Fruit fly (Drosophila melanogaster) whole organism, prepupa: Measurements from ENCODE around the gene CG31262.

Experiments used
- CG10631 ChIP-seq: fragments of 200-800 bp; sonication (Bioruptor generic); optimal IDR thresholded peaks from 2 replicates; lab custom pipeline; 2016; ENCODE audit warnings: missing biosample characterization, missing genetic modification characterization
- CG10669 ChIP-seq: fragments of 200-800 bp; sonication (Bioruptor generic); optimal IDR thresholded peaks from 3 replicates; lab custom pipeline; 2018; ENCODE audit warnings: missing biosample characterization, mild to moderate bottlenecking, missing genetic modification characterization, moderate library complexity
- CG11762 ChIP-seq: fragments of 200-800 bp; sonication (Bioruptor generic); optimal IDR thresholded peaks from 3 replicates; lab custom pipeline; 2016; ENCODE audit warnings: missing biosample characterization, missing genetic modification characterization; ENCODE audit not compliant: insufficient read depth
- CG11902 ChIP-seq: fragments of 200-800 bp; sonication (Bioruptor generic); optimal IDR thresholded peaks from 3 replicates; lab custom pipeline; 2016; ENCODE audit warnings: missing biosample characterization, missing genetic modification characterization
- CG15336 ChIP-seq: fragments of 200-800 bp; sonication (Bioruptor generic); IDR thresholded peaks from 2 replicates; pipeline ENCODE4 v1.3.6; 2022; ENCODE audit warnings: missing biosample characterization, missing genetic modification characterization
- CG1621 ChIP-seq: fragments of 200-800 bp; sonication (Bioruptor generic); optimal IDR thresholded peaks from 3 replicates; lab custom pipeline; 2018; ENCODE audit warnings: missing biosample characterization, mild to moderate bottlenecking, missing genetic modification characterization
- CG16779 ChIP-seq: fragments of 200-800 bp; sonication (Bioruptor generic); optimal IDR thresholded peaks from 3 replicates; lab custom pipeline; 2017; ENCODE audit warnings: missing biosample characterization, mild to moderate bottlenecking, missing genetic modification characterization
- CG3032 ChIP-seq: fragments of 200-800 bp; optimal IDR thresholded peaks from 2 replicates; lab custom pipeline; 2019; ENCODE audit warnings: missing biosample characterization, mild to moderate bottlenecking, missing genetic modification characterization, moderate library complexity
- CG31627 ChIP-seq: fragments of 200-800 bp; sonication (Bioruptor generic); optimal IDR thresholded peaks from 3 replicates; lab custom pipeline; 2016; ENCODE audit warnings: missing biosample characterization, missing genetic modification characterization
- CG32006 ChIP-seq: fragments of 200-800 bp; sonication (Bioruptor generic); optimal IDR thresholded peaks from 3 replicates; lab custom pipeline; 2017; ENCODE audit warnings: missing biosample characterization, mild to moderate bottlenecking, missing genetic modification characterization
- CG34406 ChIP-seq: fragments of 200-800 bp; sonication (Bioruptor generic); optimal IDR thresholded peaks from 3 replicates; lab custom pipeline; 2016; ENCODE audit warnings: missing biosample characterization, missing genetic modification characterization
- CG3919 ChIP-seq: fragments of 200-800 bp; sonication (Bioruptor generic); optimal IDR thresholded peaks from 3 replicates; lab custom pipeline; 2016; ENCODE audit warnings: missing biosample characterization, missing genetic modification characterization
- CG4318 ChIP-seq: fragments of 200-800 bp; sonication (Bioruptor generic); optimal IDR thresholded peaks from 3 replicates; lab custom pipeline; 2017; ENCODE audit warnings: missing biosample characterization, mild to moderate bottlenecking, missing genetic modification characterization
- CG6163 ChIP-seq: fragments of 200-800 bp; sonication (Bioruptor generic); IDR thresholded peaks from 3 replicates; pipeline ENCODE4 v1.3.6; 2022; ENCODE audit warnings: missing biosample characterization, missing genetic modification characterization
- CG6276 ChIP-seq: fragments of 200-800 bp; sonication (Bioruptor generic); optimal IDR thresholded peaks from 2 replicates; lab custom pipeline; 2017; ENCODE audit warnings: missing biosample characterization, mild to moderate bottlenecking, missing genetic modification characterization
- CG6792 ChIP-seq: fragments of 200-800 bp; sonication (Bioruptor generic); optimal IDR thresholded peaks from 3 replicates; lab custom pipeline; 2016; ENCODE audit warnings: missing biosample characterization, missing genetic modification characterization
- CG6808 ChIP-seq: fragments of 200-800 bp; sonication (Bioruptor generic); optimal IDR thresholded peaks from 3 replicates; lab custom pipeline; 2017; ENCODE audit warnings: missing biosample characterization, missing genetic modification characterization, mild to moderate bottlenecking, moderate library complexity, missing genetic modification reagents
- CG6854 ChIP-seq: fragments of 200-800 bp; sonication (Bioruptor generic); optimal IDR thresholded peaks from 2 replicates; lab custom pipeline; 2017; ENCODE audit warnings: missing biosample characterization, mild to moderate bottlenecking, missing genetic modification characterization
- CG7368 ChIP-seq: fragments of 200-800 bp; sonication (Bioruptor generic); optimal IDR thresholded peaks from 3 replicates; lab custom pipeline; 2016; ENCODE audit warnings: missing biosample characterization, missing genetic modification characterization
- CG8119 ChIP-seq: fragments of 200-800 bp; sonication (Bioruptor generic); IDR thresholded peaks from 3 replicates; pipeline ENCODE4 v1.3.6; 2022; ENCODE audit warnings: missing biosample characterization, missing genetic modification characterization
- CG8319 ChIP-seq: fragments of 200-800 bp; sonication (Bioruptor generic); optimal IDR thresholded peaks from 3 replicates; lab custom pipeline; 2016; ENCODE audit warnings: missing biosample characterization, missing genetic modification characterization
- Eip75B ChIP-seq: fragments of 200-800 bp; sonication (Bioruptor generic); optimal IDR thresholded peaks from 3 replicates; lab custom pipeline; 2016; ENCODE audit warnings: missing biosample characterization, missing genetic modification characterization
- Eip78C ChIP-seq: fragments of 200-800 bp; sonication (Bioruptor generic); peaks from one replicate; lab custom pipeline; 2016; ENCODE audit warnings: missing biosample characterization, missing genetic modification characterization
- Eip93F ChIP-seq: fragments of 200-800 bp; sonication (Bioruptor generic); optimal IDR thresholded peaks from 2 replicates; lab custom pipeline; 2016; ENCODE audit warnings: missing biosample characterization, mild to moderate bottlenecking, missing genetic modification characterization
- Ets21C ChIP-seq: fragments of 200-800 bp; sonication (Bioruptor generic); optimal IDR thresholded peaks from 3 replicates; lab custom pipeline; 2016; ENCODE audit warnings: missing biosample characterization, missing genetic modification characterization
- Ets96B ChIP-seq: fragments of 200-800 bp; optimal IDR thresholded peaks from 2 replicates; lab custom pipeline; 2019; ENCODE audit warnings: missing biosample characterization, mild to moderate bottlenecking, missing genetic modification characterization, moderate library complexity
- Gug ChIP-seq: fragments of 200-800 bp; sonication (Bioruptor generic); IDR thresholded peaks from 2 replicates; pipeline ENCODE4 v1.3.6; 2022; ENCODE audit warnings: missing biosample characterization, missing genetic modification characterization
- Hr38 ChIP-seq: sonication (Bioruptor generic); optimal IDR thresholded peaks from 2 replicates; lab custom pipeline; 2016; ENCODE audit warnings: missing biosample characterization, missing genetic modification characterization
- Hr39 ChIP-seq: fragments of 200-800 bp; sonication (Bioruptor generic); optimal IDR thresholded peaks from 2 replicates; lab custom pipeline; 2016; ENCODE audit warnings: missing biosample characterization, missing genetic modification characterization
- Lpt ChIP-seq: fragments of 200-800 bp; sonication (Bioruptor generic); optimal IDR thresholded peaks from 3 replicates; lab custom pipeline; 2016; ENCODE audit warnings: missing biosample characterization, missing genetic modification characterization
- OdsH ChIP-seq: fragments of 200-800 bp; sonication (Bioruptor generic); optimal IDR thresholded peaks from 3 replicates; lab custom pipeline; 2016; ENCODE audit warnings: missing biosample characterization, missing genetic modification characterization
- Sox102F ChIP-seq: fragments of 200-800 bp; sonication (Bioruptor generic); optimal IDR thresholded peaks from 2 replicates; lab custom pipeline; 2016; ENCODE audit warnings: missing biosample characterization, mild to moderate bottlenecking, missing genetic modification characterization
- Sox14 ChIP-seq: fragments of 200-800 bp; sonication (Bioruptor generic); optimal IDR thresholded peaks from 3 replicates; lab custom pipeline; 2016; ENCODE audit warnings: missing biosample characterization, missing genetic modification characterization
- Sox15 ChIP-seq: fragments of 200-800 bp; sonication (Bioruptor generic); optimal IDR thresholded peaks from 3 replicates; lab custom pipeline; 2016; ENCODE audit warnings: missing biosample characterization, missing genetic modification characterization
- acj6 ChIP-seq: fragments of 200-800 bp; sonication (Bioruptor generic); optimal IDR thresholded peaks from 3 replicates; lab custom pipeline; 2016; ENCODE audit warnings: missing biosample characterization, missing genetic modification characterization
- cyc ChIP-seq: fragments of 200-800 bp; sonication (Bioruptor generic); optimal IDR thresholded peaks from 3 replicates; lab custom pipeline; 2016; ENCODE audit warnings: missing biosample characterization, missing genetic modification characterization
- dac ChIP-seq: fragments of 200-800 bp; sonication (Bioruptor generic); optimal IDR thresholded peaks from 2 replicates; lab custom pipeline; 2017; ENCODE audit warnings: missing biosample characterization, mild to moderate bottlenecking, missing genetic modification characterization
- fd59A ChIP-seq: fragments of 200-800 bp; sonication (Bioruptor generic); optimal IDR thresholded peaks from 2 replicates; lab custom pipeline; 2017; ENCODE audit warnings: missing biosample characterization, mild to moderate bottlenecking, missing genetic modification characterization, missing genetic modification reagents
- fkh ChIP-seq: fragments of 200-800 bp; sonication (Bioruptor generic); optimal IDR thresholded peaks from 3 replicates; lab custom pipeline; 2017; ENCODE audit warnings: missing biosample characterization, mild to moderate bottlenecking, missing genetic modification characterization, moderate library complexity
- lz ChIP-seq: fragments of 200-800 bp; sonication (Bioruptor generic); optimal IDR thresholded peaks from 3 replicates; lab custom pipeline; 2016; ENCODE audit warnings: missing biosample characterization, missing genetic modification characterization
- net ChIP-seq: fragments of 200-800 bp; sonication (Bioruptor generic); optimal IDR thresholded peaks from 3 replicates; lab custom pipeline; 2016; ENCODE audit warnings: missing biosample characterization, missing genetic modification characterization
- pdm3 ChIP-seq: fragments of 200-800 bp; sonication (Bioruptor generic); optimal IDR thresholded peaks from 3 replicates; lab custom pipeline; 2016; ENCODE audit warnings: missing biosample characterization, missing genetic modification characterization
- spab ChIP-seq: fragments of 200-800 bp; sonication (Bioruptor generic); optimal IDR thresholded peaks from 2 replicates; lab custom pipeline; 2017; ENCODE audit warnings: missing biosample characterization, mild to moderate bottlenecking, missing genetic modification characterization, missing genetic modification reagents
- ss ChIP-seq, 2 experiments: fragments of 200-800 bp; sonication (Bioruptor generic); optimal IDR thresholded peaks; 2 replicates in 1 of 2; 3 replicates in 1 of 2; lab custom pipeline; 2017 to 2018; ENCODE audit warnings: mild to moderate bottlenecking in 2 of 2, missing biosample characterization in 2 of 2, missing genetic modification characterization in 2 of 2, moderate library complexity in 1 of 2
- svp ChIP-seq: fragments of 200-800 bp; sonication (Bioruptor generic); peaks from one replicate; lab custom pipeline; 2016; ENCODE audit warnings: missing biosample characterization, missing genetic modification characterization
- topi ChIP-seq: fragments of 200-800 bp; sonication (Bioruptor generic); optimal IDR thresholded peaks from 3 replicates; lab custom pipeline; 2016; ENCODE audit warnings: missing biosample characterization, missing genetic modification characterization

CG31262 gene

DNA sequence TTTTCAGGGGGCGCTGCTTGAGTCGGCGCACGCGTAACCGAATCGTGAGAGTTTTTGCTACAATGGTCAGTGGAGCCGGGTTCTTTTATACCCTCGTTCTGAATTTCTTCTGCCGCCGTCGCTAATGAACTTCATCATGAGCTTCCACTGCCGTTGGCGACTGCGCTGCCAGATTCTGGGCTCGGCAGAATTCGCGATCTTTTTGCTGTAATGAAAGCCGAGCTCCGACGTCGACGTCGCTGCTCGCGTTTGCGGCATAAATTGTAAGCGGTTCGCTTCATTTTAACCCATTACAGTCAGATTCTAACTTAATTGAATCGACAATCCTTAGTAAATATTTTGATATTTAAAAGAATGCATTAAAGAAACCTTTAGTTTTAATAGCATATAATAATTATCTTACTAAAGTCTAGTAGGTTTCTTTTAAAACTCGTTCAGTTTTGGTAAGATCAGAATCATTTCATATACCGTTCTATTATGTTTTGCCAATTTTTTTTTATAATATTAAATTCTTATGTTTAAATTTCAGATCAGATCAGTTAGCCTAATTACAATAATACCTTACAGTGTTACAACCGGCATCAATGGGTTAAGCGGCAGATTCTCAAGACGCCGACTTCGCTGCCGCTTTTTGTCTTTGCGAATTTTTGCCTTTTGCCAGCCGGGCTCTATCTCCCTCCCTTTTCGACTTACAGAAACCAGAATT lies 20.6 kb downstream of the CG31262 start, which contains the start of gene Mur89F (continued):
- no peak for TF ChIP-seq dac (GFP tag; lab: Kevin White, UChicago)
- peak; percentile 65 for TF ChIP-seq spab (GFP tag; lab: Kevin White, UChicago)
- peak; percentile 50 for TF ChIP-seq CG10669 (GFP tag; lab: Kevin White, UChicago)
- peak; percentile 55 for TF ChIP-seq lz (GFP tag; lab: Kevin White, UChicago)
- TF ChIP-seq pdm3 (GFP tag; lab: Kevin White, UChicago), result peak; percentile 44
- TF ChIP-seq Sox14 (GFP tag; lab: Kevin White, UChicago), result peak; percentile 55
- TF ChIP-seq topi (GFP tag; lab: Kevin White, UChicago), result peak; percentile 77
- TF ChIP-seq cyc (GFP tag; lab: Kevin White, UChicago), result peak; percentile 61
- no peak for TF ChIP-seq Eip93F (GFP tag; lab: Kevin White, UChicago)
- peak; percentile 5 for TF ChIP-seq CG11762 (GFP tag; lab: Kevin White, UChicago)
- TF ChIP-seq CG1621, result no peak
- peak; percentile 70 for TF ChIP-seq CG34406 (GFP tag; lab: Kevin White, UChicago)
- peak; percentile 60 for TF ChIP-seq CG3032 (tag; lab: Kevin White, UChicago)
- no peak for TF ChIP-seq Gug
- peak; percentile 48 for TF ChIP-seq Sox15 (GFP tag; lab: Kevin White, UChicago)
- peak; percentile 34 for TF ChIP-seq Sox102F (GFP tag; lab: Kevin White, UChicago)
- peak; percentile 55 for TF ChIP-seq Ets96B (tag; lab: Kevin White, UChicago)
- peak; percentile 89 for TF ChIP-seq Eip78C (GFP tag; lab: Kevin White, UChicago)
- TF ChIP-seq fd59A, result peak; percentile 17
- peak; percentile 0 for TF ChIP-seq CG7368 (GFP tag; lab: Kevin White, UChicago)
- peak; percentile 65 for TF ChIP-seq CG10631 (GFP tag; lab: Kevin White, UChicago)
- no peak for TF ChIP-seq Lpt (GFP tag; lab: Kevin White, UChicago)
- 0 out of 2 replicates have a peak, but pooled peaks have one; percentile 27 for TF ChIP-seq CG15336 (GFP tag; lab: Robert Waterston, UW)
- no peak for TF ChIP-seq CG6163
- no peak for TF ChIP-seq CG6276 (GFP tag; lab: Kevin White, UChicago)
- TF ChIP-seq Hr38 (GFP tag; lab: Kevin White, UChicago), result no peak

DNA sequence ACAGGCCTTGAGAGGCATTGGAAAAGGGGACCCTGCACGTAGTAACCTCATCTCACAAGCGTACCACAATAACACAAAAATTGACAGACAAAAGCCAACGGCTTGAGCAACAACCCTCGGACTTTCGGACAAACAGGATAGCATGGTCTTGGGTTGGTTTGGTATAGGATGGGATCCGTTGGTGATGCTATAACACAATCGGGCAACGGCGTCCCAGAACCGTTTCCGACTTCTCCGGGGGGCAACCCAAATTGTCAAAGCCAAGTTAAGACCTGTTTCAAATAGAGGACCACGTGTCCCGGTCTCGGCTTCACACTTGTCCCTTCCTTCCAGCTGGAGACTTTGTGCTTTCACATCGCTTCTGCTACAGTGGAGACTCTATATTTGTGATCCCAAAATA lies 25.3 kb downstream of the CG31262 start:
- TF ChIP-seq CG8119 (GFP tag; lab: Robert Waterston, UW), result no peak
- no peak for TF ChIP-seq Ets21C (GFP tag; lab: Kevin White, UChicago)
- no peak for TF ChIP-seq CG6808 (GFP tag; lab: Kevin White, UChicago)
- no peak for TF ChIP-seq CG32006 (GFP tag; lab: Kevin White, UChicago)
- TF ChIP-seq Sox15 (GFP tag; lab: Kevin White, UChicago), result no peak
- no peak for TF ChIP-seq CG6792
- no peak for TF ChIP-seq fkh (GFP tag; lab: Kevin White, UChicago)
- no peak for TF ChIP-seq CG34406 (GFP tag; lab: Kevin White, UChicago)
- TF ChIP-seq spab (GFP tag; lab: Kevin White, UChicago), result no peak
- TF ChIP-seq topi (GFP tag; lab: Kevin White, UChicago), result no peak
- no peak for TF ChIP-seq OdsH
- TF ChIP-seq CG3919 (GFP tag; lab: Kevin White, UChicago), result no peak
- TF ChIP-seq, all 60 proteins: peak for 0

DNA sequence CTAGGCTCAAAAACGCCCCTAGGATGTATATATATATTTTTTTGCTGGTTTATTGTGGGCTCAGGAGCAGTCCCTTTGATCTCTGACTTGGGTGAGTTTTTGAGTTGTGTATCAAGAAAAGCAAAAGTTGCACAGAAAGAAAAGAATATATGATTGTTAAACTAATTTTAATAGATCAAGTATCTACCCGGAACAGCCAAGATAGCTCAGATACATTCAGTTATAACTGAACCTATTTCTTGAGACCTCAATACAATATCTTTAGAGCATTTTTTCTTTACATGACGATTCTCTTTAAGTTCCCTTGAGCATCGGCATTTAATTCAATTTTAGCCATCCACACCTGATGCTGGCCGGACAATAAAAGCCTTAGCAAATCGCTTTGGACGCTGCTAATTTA lies 29.2 kb downstream of the CG31262 start:
- TF ChIP-seq Eip75B, result no peak
- no peak for TF ChIP-seq fd59A
- peak; percentile 1 for TF ChIP-seq svp (GFP tag; lab: Kevin White, UChicago)
- TF ChIP-seq CG6276 (GFP tag; lab: Kevin White, UChicago), result no peak
- TF ChIP-seq CG3919 (GFP tag; lab: Kevin White, UChicago), result no peak
- no peak for TF ChIP-seq Lpt (GFP tag; lab: Kevin White, UChicago)
- no peak for TF ChIP-seq CG11902 (GFP tag; lab: Kevin White, UChicago)
- no peak for TF ChIP-seq CG8319 (GFP tag; lab: Kevin White, UChicago)
- peak; percentile 0 for TF ChIP-seq OdsH
- no peak for TF ChIP-seq net (GFP tag; lab: Kevin White, UChicago)
- TF ChIP-seq ss (GFP tag; optimal IDR thresholded peaks at IDR 0.05; lab: Kevin White, UChicago), result no peak
- TF ChIP-seq pdm3 (GFP tag; lab: Kevin White, UChicago), result no peak
- TF ChIP-seq lz (GFP tag; lab: Kevin White, UChicago), result no peak
- TF ChIP-seq acj6 (GFP tag; lab: Kevin White, UChicago), result no peak
- TF ChIP-seq CG7368 (GFP tag; lab: Kevin White, UChicago), result no peak
- TF ChIP-seq spab (GFP tag; lab: Kevin White, UChicago), result peak; percentile 23
- TF ChIP-seq CG16779 (tag; lab: Kevin White, UChicago), result no peak
- peak; percentile 36 for TF ChIP-seq CG10669 (GFP tag; lab: Kevin White, UChicago)
- TF ChIP-seq CG1621, result peak; percentile 30
- TF ChIP-seq Hr39, result no peak
- TF ChIP-seq CG6854 (GFP tag; lab: Kevin White, UChicago), result no peak
- no peak for TF ChIP-seq CG31627 (GFP tag; lab: Kevin White, UChicago)
- TF ChIP-seq CG4318 (GFP tag; lab: Kevin White, UChicago), result no peak
